Worm (Caenorhabditis elegans) whole organism, midembryonic: ENCODE data around the gene K02E11.7.

Source experiments
- cog-1 ChIP-seq: sonication (generic microtip); optimal IDR thresholded peaks from 2 replicates; lab custom pipeline; 2016; ENCODE audit warnings: missing genetic modification characterization, missing compliant biosample characterization
- flt-1 ChIP-seq: fragments of 200-800 bp; sonication (Bioruptor generic); IDR thresholded peaks from 2 replicates; pipeline ENCODE4 v1.3.6; 2022; ENCODE audit warnings: missing genetic modification characterization, missing compliant biosample characterization
- klf-2 ChIP-seq: fragments of 200-800 bp; sonication (Bioruptor generic); conservative IDR thresholded peaks from 2 replicates; pipeline ENCODE4 v1.3.6; 2022; ENCODE audit warnings: missing genetic modification reagents, missing genetic modification characterization, missing compliant biosample characterization
- med-1 ChIP-seq: sonication (generic microtip); optimal IDR thresholded peaks from 2 replicates; lab custom pipeline; 2017; ENCODE audit warnings: missing genetic modification characterization, mild to moderate bottlenecking, missing compliant biosample characterization, antibody characterized with exemption, missing genetic modification reagents; ENCODE audit not compliant: insufficient read depth
- ref-1 ChIP-seq: fragments of 200-800 bp; sonication (Bioruptor generic); conservative IDR thresholded peaks from 2 replicates; pipeline ENCODE4 v1.3.6; 2022; ENCODE audit warnings: missing genetic modification reagents, missing genetic modification characterization, missing compliant biosample characterization
- tab-1 ChIP-seq: fragments of 200-800 bp; sonication (Bioruptor generic); IDR thresholded peaks from 2 replicates; pipeline ENCODE4 v1.3.6; 2022; ENCODE audit warnings: missing genetic modification characterization, missing compliant biosample characterization
- ztf-23 ChIP-seq: fragments of 200-800 bp; sonication (Bioruptor generic); IDR thresholded peaks from 2 replicates; pipeline ENCODE4 v1.3.6; 2022; ENCODE audit warnings: missing genetic modification reagents, missing genetic modification characterization, missing compliant biosample characterization
- ztf-29 ChIP-seq: fragments of 200-800 bp; sonication (Bioruptor generic); IDR thresholded peaks from 2 replicates; pipeline ENCODE4 v1.3.6; 2022; ENCODE audit warnings: missing genetic modification reagents, missing genetic modification characterization, missing compliant biosample characterization

ce11 chrV:14290636-14291035 lies 36.5 kb upstream of the K02E11.7 start, which contains the start of gene F14D7.18:
- no peak for TF ChIP-seq ztf-23 (GFP tag; lab: Robert Waterston, UW)
- TF ChIP-seq flt-1 (GFP tag; lab: Robert Waterston, UW): no peak
- no peak for TF ChIP-seq ref-1
- no peak for TF ChIP-seq tab-1
- TF ChIP-seq ztf-29: no peak
- no peak for TF ChIP-seq med-1 (GFP tag; lab: Kevin White, UChicago)
- no peak for TF ChIP-seq klf-2 (GFP tag; lab: Robert Waterston, UW)
- no peak for TF ChIP-seq cog-1 (tag; lab: Kevin White, UChicago)
